Worm (Caenorhabditis elegans) whole organism, L4 larva: ENCODE data around the gene suf-1.

Experiments
- D1046.2 ChIP-seq: fragments of 200-800 bp; sonication (Bioruptor generic); IDR thresholded peaks from 2 replicates; pipeline ENCODE4 v1.3.6; 2022; ENCODE audit warnings: missing genetic modification characterization, missing compliant biosample characterization
- F26F4.8 ChIP-seq: fragments of 200-800 bp; sonication (Bioruptor generic); conservative IDR thresholded peaks from 2 replicates; pipeline ENCODE4 v1.3.6; 2022; ENCODE audit warnings: missing genetic modification characterization, missing compliant biosample characterization
- R02D3.7 ChIP-seq: fragments of 150-350 bp; sonication (generic microtip); optimal IDR thresholded peaks from 3 replicates; lab custom pipeline; 2014; ENCODE audit warnings: missing biosample characterization, missing genetic modification characterization
- aha-1 ChIP-seq: fragments of 150-350 bp; peaks from one replicate; lab custom pipeline; 2014; ENCODE audit warnings: missing biosample characterization, missing genetic modification characterization
- ceh-32 ChIP-seq: sonication (generic microtip); optimal IDR thresholded peaks from 2 replicates; lab custom pipeline; 2016; ENCODE audit warnings: mild to moderate bottlenecking, missing genetic modification characterization, missing compliant biosample characterization; ENCODE audit not compliant: poor library complexity
- ctbp-1 ChIP-seq: fragments of 200-800 bp; sonication (Bioruptor generic); IDR thresholded peaks from 2 replicates; pipeline ENCODE4 v1.3.6; 2022; ENCODE audit warnings: missing genetic modification reagents, missing genetic modification characterization, missing compliant biosample characterization
- daf-16 ChIP-seq, 3 experiments: sonication (generic microtip); optimal IDR thresholded peaks; 2 replicates each; lab custom pipeline; 2016 to 2017; ENCODE audit warnings: missing genetic modification characterization in 3 of 3, missing genetic modification reagents in 3 of 3, mild to moderate bottlenecking in 2 of 3, missing compliant biosample characterization in 2 of 3, missing biosample characterization in 1 of 3, moderate library complexity in 1 of 3
- daf-8 ChIP-seq: fragments of 200-800 bp; sonication (Bioruptor generic); IDR thresholded peaks from 2 replicates; pipeline ENCODE4 v1.3.6; 2022; ENCODE audit warnings: missing genetic modification characterization, missing compliant biosample characterization
- dve-1 ChIP-seq: sonication (generic microtip); optimal IDR thresholded peaks from 2 replicates; lab custom pipeline; 2017; ENCODE audit warnings: antibody characterized with exemption, mild to moderate bottlenecking, missing genetic modification characterization, missing compliant biosample characterization; ENCODE audit not compliant: insufficient read depth
- hlh-30 ChIP-seq: sonication (generic microtip); optimal IDR thresholded peaks from 2 replicates; lab custom pipeline; 2017; ENCODE audit warnings: antibody characterized with exemption, mild to moderate bottlenecking, missing genetic modification characterization, missing compliant biosample characterization; ENCODE audit not compliant: insufficient read depth
- jun-1 ChIP-seq: fragments of 150-350 bp; optimal IDR thresholded peaks from 2 replicates; lab custom pipeline; 2014; ENCODE audit warnings: missing biosample characterization, missing genetic modification reagents, missing genetic modification characterization
- lsy-2 ChIP-seq, 2 experiments: fragments of 150-350 bp in 1 of 2; sonication (generic microtip) in 1 of 2; optimal IDR thresholded peaks; 2 replicates each; lab custom pipeline; 2014 to 2017; ENCODE audit warnings: missing biosample characterization in 2 of 2, missing genetic modification characterization in 2 of 2
- mdl-1 ChIP-seq, 2 experiments: fragments of 150-350 bp in 1 of 2; sonication (generic microtip) in 1 of 2; optimal IDR thresholded peaks; 2 replicates each; lab custom pipeline; 2014 to 2017; ENCODE audit warnings: missing biosample characterization in 2 of 2, missing genetic modification characterization in 2 of 2
- mes-2 ChIP-seq: sonication (generic microtip); optimal IDR thresholded peaks from 2 replicates; lab custom pipeline; 2016; ENCODE audit warnings: missing genotype, mild to moderate bottlenecking, missing genetic modification characterization, missing compliant biosample characterization; ENCODE audit not compliant: poor library complexity, severe bottlenecking
- nhr-28 ChIP-seq: fragments of 150-350 bp; optimal IDR thresholded peaks from 2 replicates; lab custom pipeline; 2014; ENCODE audit warnings: missing biosample characterization, missing genetic modification characterization
- snpc-1.2 ChIP-seq: fragments of 200-800 bp; sonication (Bioruptor generic); IDR thresholded peaks from 2 replicates; pipeline ENCODE4 v1.3.6; 2022; ENCODE audit warnings: missing genetic modification reagents, missing genetic modification characterization, missing compliant biosample characterization
- unc-62 ChIP-seq, 3 experiments: fragments of 150-350 bp in 1 of 3; sonication (generic microtip); optimal IDR thresholded peaks in 2 of 3; peaks in 1 of 3; 1 replicate in 1 of 3; 2 replicates in 2 of 3; lab custom pipeline; 2014 to 2017; ENCODE audit warnings: missing biosample characterization in 3 of 3, missing genetic modification characterization in 3 of 3, missing genetic modification reagents in 3 of 3, missing genotype in 1 of 3
- vab-7 ChIP-seq: fragments of 200-800 bp; sonication (Bioruptor generic); IDR thresholded peaks from 2 replicates; pipeline ENCODE4 v1.3.6; 2022; ENCODE audit warnings: missing genetic modification reagents, missing genetic modification characterization, missing compliant biosample characterization

The suf-1 gene

ce11 chrII:8648843-8649242, 45.2 kb downstream of the suf-1 start:
- no peak for TF ChIP-seq R02D3.7 (tag; lab: Kevin White, UChicago)
- no peak for TF ChIP-seq D1046.2
- no peak for TF ChIP-seq ctbp-1 (GFP tag; lab: Robert Waterston, UW)
- TF ChIP-seq jun-1 (tag; lab: Kevin White, UChicago), result no peak
- no peak for TF ChIP-seq F26F4.8 (GFP tag; lab: Robert Waterston, UW)
- TF ChIP-seq lsy-2 (tag; optimal IDR thresholded peaks at IDR 0.05; lab: Kevin White, UChicago), result no peak

DNA sequence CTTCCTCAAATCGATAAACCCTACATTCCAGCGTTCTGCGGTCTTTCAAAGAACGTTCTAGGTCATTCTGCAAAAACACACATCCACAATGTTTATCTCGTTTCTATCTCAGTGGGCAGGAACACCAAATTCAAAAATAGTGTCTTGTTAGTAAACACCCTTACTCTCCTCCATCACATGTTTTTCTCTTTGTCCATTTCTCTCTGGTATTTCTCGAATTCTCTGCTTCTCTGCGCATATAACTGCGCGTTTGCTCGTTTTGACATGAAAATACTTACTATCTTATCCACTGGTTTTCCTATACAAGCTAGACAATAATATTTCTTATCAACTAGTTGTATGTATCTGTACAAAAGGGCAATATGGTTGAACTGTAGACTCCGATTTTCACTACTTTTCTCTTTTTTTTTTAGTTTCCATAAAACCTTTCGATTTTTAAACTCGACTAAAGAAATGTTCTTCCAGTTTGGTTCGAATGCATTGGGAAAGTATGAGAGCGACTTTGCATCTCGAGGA, 47.1 kb downstream of the suf-1 start, which contains the start of gene pyr-1:
pyr-1 (plus strand) TSS at position 466 of the 516 bp plus-strand sequence.
- TF ChIP-seq nhr-28 (tag; lab: Kevin White, UChicago) (peak; percentile 81), dve-1 (tag; lab: Kevin White, UChicago) (peak; percentile 18), mdl-1 (tag; optimal IDR thresholded peaks at IDR 0.05; lab: Kevin White, UChicago) (peak in 1 of 2 experiments; percentile 64), unc-62 (GFP tag; optimal IDR thresholded peaks at IDR 0.05 in 1 of 2; lab: Kevin White, UChicago) (peak in 1 of 2 experiments; percentile 55), unc-62 (tag; optimal IDR thresholded peaks at IDR 0.05; lab: Kevin White, UChicago) (no peak), aha-1 (tag; lab: Kevin White, UChicago) (peak; percentile 4), ceh-32 (tag; lab: Kevin White, UChicago) (no peak), vab-7 (GFP tag; lab: Robert Waterston, UW) (no peak), mes-2 (tag; lab: Kevin White, UChicago) (peak; percentile 23), daf-8 (GFP tag; lab: Robert Waterston, UW) (no peak), snpc-1.2 (GFP tag; lab: Robert Waterston, UW) (no peak), daf-16 (GFP tag; optimal IDR thresholded peaks at IDR 0.05; lab: Kevin White, UChicago) (peak in 1 of 2 experiments; percentile 90), daf-16 (tag; optimal IDR thresholded peaks at IDR 0.05; lab: Kevin White, UChicago) (peak; percentile 93), hlh-30 (tag; lab: Kevin White, UChicago) (peak; percentile 72)
- TF ChIP-seq, all 104 proteins: peak for 8
